Fruit fly (Drosophila melanogaster) whole organism, embryonic: ENCODE measurements around the gene CG14427.

Experiments used
- Ada2b ChIP-seq: fragments of 200-800 bp; sonication (Bioruptor generic); IDR thresholded peaks from 2 replicates; pipeline ENCODE4 v1.3.6; 2022; ENCODE audit warnings: missing biosample characterization, missing genetic modification characterization
- Atf6 ChIP-seq: fragments of 200-800 bp; sonication (Bioruptor generic); IDR thresholded peaks from 2 replicates; pipeline ENCODE4 v1.3.6; 2022; ENCODE audit warnings: missing biosample characterization, missing genetic modification characterization
- Awh ChIP-seq: fragments of 200-800 bp; sonication (Bioruptor generic); IDR thresholded peaks from 2 replicates; pipeline ENCODE4, ENCODE4 v1.3.6; 2022; ENCODE audit warnings: missing biosample characterization, missing genetic modification characterization
- Blimp-1 ChIP-seq: fragments of 200-800 bp; sonication (Bioruptor generic); optimal IDR thresholded peaks from 3 replicates; lab custom pipeline; 2018; ENCODE audit warnings: missing biosample characterization, missing genetic modification characterization, mild to moderate bottlenecking, moderate library complexity, missing genetic modification reagents
- CG10267 ChIP-seq: fragments of 200-800 bp; sonication (Bioruptor generic); optimal IDR thresholded peaks from 2 replicates; lab custom pipeline; 2018; ENCODE audit warnings: missing biosample characterization, mild to moderate bottlenecking, missing genetic modification characterization, moderate library complexity
- CG11695 ChIP-seq: fragments of 200-800 bp; sonication (Bioruptor generic); IDR thresholded peaks from 3 replicates; pipeline ENCODE4 v1.3.6; 2022; ENCODE audit warnings: missing biosample characterization, missing genetic modification characterization
- CG12391 ChIP-seq: fragments of 200-800 bp; sonication (Bioruptor generic); optimal IDR thresholded peaks from 3 replicates; lab custom pipeline; 2018; ENCODE audit warnings: missing biosample characterization, mild to moderate bottlenecking, missing genetic modification characterization, moderate library complexity
- CG13894 ChIP-seq: fragments of 200-800 bp; sonication (Bioruptor generic); optimal IDR thresholded peaks from 3 replicates; lab custom pipeline; 2018; ENCODE audit warnings: missing biosample characterization, mild to moderate bottlenecking, missing genetic modification characterization, moderate library complexity
- CG14710 ChIP-seq: fragments of 200-800 bp; sonication (Bioruptor generic); optimal IDR thresholded peaks from 3 replicates; lab custom pipeline; 2019; ENCODE audit warnings: missing biosample characterization, mild to moderate bottlenecking, missing genetic modification characterization, moderate library complexity
- CG15601 ChIP-seq: fragments of 200-800 bp; sonication (Bioruptor generic); optimal IDR thresholded peaks from 3 replicates; lab custom pipeline; 2019; ENCODE audit warnings: missing biosample characterization, mild to moderate bottlenecking, missing genetic modification characterization, moderate library complexity
- CG17359 ChIP-seq: fragments of 200-800 bp; sonication (Bioruptor generic); optimal IDR thresholded peaks from 3 replicates; lab custom pipeline; 2018; ENCODE audit warnings: missing biosample characterization, mild to moderate bottlenecking, missing genetic modification characterization, moderate library complexity
- CG17385 ChIP-seq: fragments of 200-800 bp; sonication (Bioruptor generic); optimal IDR thresholded peaks from 3 replicates; lab custom pipeline; 2018; ENCODE audit warnings: missing biosample characterization, mild to moderate bottlenecking, missing genetic modification characterization
- CG18011 ChIP-seq: fragments of 200-800 bp; sonication (Bioruptor generic); optimal IDR thresholded peaks from 2 replicates; lab custom pipeline; 2017; ENCODE audit warnings: missing biosample characterization, missing genetic modification characterization, mild to moderate bottlenecking, moderate library complexity, missing genotype
- CG2116 ChIP-seq: fragments of 200-800 bp; sonication (Bioruptor generic); optimal IDR thresholded peaks from 3 replicates; lab custom pipeline; 2018; ENCODE audit warnings: missing biosample characterization, mild to moderate bottlenecking, missing genetic modification characterization
- CG2712 ChIP-seq: fragments of 200-800 bp; optimal IDR thresholded peaks from 3 replicates; lab custom pipeline; 2019; ENCODE audit warnings: missing biosample characterization, mild to moderate bottlenecking, missing genetic modification characterization, moderate library complexity
- CG30403 ChIP-seq: fragments of 200-800 bp; sonication (Bioruptor generic); optimal IDR thresholded peaks from 3 replicates; lab custom pipeline; 2016; ENCODE audit warnings: missing biosample characterization, missing genetic modification characterization
- CG31388 ChIP-seq: fragments of 200-800 bp; sonication (Bioruptor generic); optimal IDR thresholded peaks from 2 replicates; lab custom pipeline; 2016; ENCODE audit warnings: missing biosample characterization, missing genetic modification characterization
- CG3838 ChIP-seq: fragments of 200-800 bp; sonication (Bioruptor generic); optimal IDR thresholded peaks from 3 replicates; lab custom pipeline; 2016; ENCODE audit warnings: missing biosample characterization, missing genetic modification characterization
- CG7372 ChIP-seq: fragments of 200-800 bp; sonication (Bioruptor generic); IDR thresholded peaks from 2 replicates; pipeline ENCODE4 v1.3.6; 2022; ENCODE audit warnings: missing biosample characterization, missing genetic modification characterization
- CG7786 ChIP-seq: fragments of 200-800 bp; sonication (Bioruptor generic); optimal IDR thresholded peaks from 2 replicates; lab custom pipeline; 2016; ENCODE audit warnings: missing biosample characterization, missing genetic modification characterization
- CG8388 ChIP-seq: fragments of 200-800 bp; sonication (Bioruptor generic); optimal IDR thresholded peaks from 2 replicates; lab custom pipeline; 2019; ENCODE audit warnings: missing biosample characterization, mild to moderate bottlenecking, missing genetic modification characterization, moderate library complexity
- Camta ChIP-seq: fragments of 200-800 bp; sonication (Bioruptor generic); optimal IDR thresholded peaks from 2 replicates; lab custom pipeline; 2016; ENCODE audit warnings: missing biosample characterization, missing genetic modification characterization
- Dbx ChIP-seq: fragments of 200-800 bp; sonication (Bioruptor generic); IDR thresholded peaks from 3 replicates; pipeline ENCODE4 v1.3.6; 2022; ENCODE audit warnings: missing biosample characterization, missing genetic modification characterization
- Gug ChIP-seq: fragments of 200-800 bp; sonication (Bioruptor generic); IDR thresholded peaks from 4 replicates; pipeline ENCODE4 v1.3.6; 2022; ENCODE audit warnings: missing biosample characterization, missing genetic modification characterization
- HHEX ChIP-seq: fragments of 200-800 bp; sonication (Bioruptor generic); optimal IDR thresholded peaks from 3 replicates; lab custom pipeline; 2017; ENCODE audit warnings: missing biosample characterization, mild to moderate bottlenecking, missing genetic modification characterization, missing genetic modification reagents
- MBD-R2 ChIP-seq: fragments of 200-800 bp; sonication (Bioruptor generic); IDR thresholded peaks from 2 replicates; pipeline ENCODE4 v1.3.6; 2022; ENCODE audit warnings: missing biosample characterization, missing genetic modification characterization
- Myb ChIP-seq: fragments of 200-800 bp; sonication (Bioruptor generic); optimal IDR thresholded peaks from 2 replicates; lab custom pipeline; 2016; ENCODE audit warnings: missing biosample characterization, missing genetic modification characterization
- bab2 ChIP-seq: fragments of 200-800 bp; sonication (Bioruptor generic); optimal IDR thresholded peaks from 2 replicates; lab custom pipeline; 2016; ENCODE audit warnings: missing biosample characterization, missing genetic modification characterization
- bsh ChIP-seq, 2 experiments: fragments of 200-800 bp; sonication (Bioruptor generic); optimal IDR thresholded peaks; 2 replicates each; lab custom pipeline; 2017 to 2018; ENCODE audit warnings: mild to moderate bottlenecking in 2 of 2, missing biosample characterization in 2 of 2, missing genetic modification characterization in 2 of 2, moderate library complexity in 1 of 2
- en ChIP-seq: fragments of 200-800 bp; sonication (Bioruptor generic); optimal IDR thresholded peaks from 2 replicates; lab custom pipeline; 2016; ENCODE audit warnings: missing biosample characterization, missing genetic modification characterization
- her ChIP-seq: fragments of 200-800 bp; sonication (Bioruptor generic); optimal IDR thresholded peaks from 2 replicates; lab custom pipeline; 2016; ENCODE audit warnings: missing biosample characterization, missing genetic modification characterization
- hkb ChIP-seq, 2 experiments: fragments of 200-800 bp in 1 of 2; fragments of >200 bp in 1 of 2; sonication (Bioruptor generic) in 1 of 2; IDR thresholded peaks in 1 of 2; optimal IDR thresholded peaks in 1 of 2; 2 replicates each; pipeline versions ENCODE4 v1.3.6 to Lab custom; 2017 to 2022; ENCODE audit warnings: missing biosample characterization in 1 of 2, missing genetic modification characterization in 1 of 2
- ind ChIP-seq: fragments of 200-800 bp; sonication (Bioruptor generic); optimal IDR thresholded peaks from 3 replicates; lab custom pipeline; 2016; ENCODE audit warnings: missing biosample characterization, missing genetic modification characterization
- nau ChIP-seq: fragments of 200-800 bp; sonication (Bioruptor generic); optimal IDR thresholded peaks from 3 replicates; lab custom pipeline; 2017; ENCODE audit warnings: missing biosample characterization, mild to moderate bottlenecking, missing genetic modification characterization, missing genetic modification reagents
- phol ChIP-seq: fragments of 200-800 bp; sonication (Bioruptor generic); optimal IDR thresholded peaks from 3 replicates; lab custom pipeline; 2018; ENCODE audit warnings: missing biosample characterization, mild to moderate bottlenecking, missing genetic modification characterization, moderate library complexity
- pnt ChIP-seq: fragments of 200-800 bp; sonication (Bioruptor generic); optimal IDR thresholded peaks from 3 replicates; lab custom pipeline; 2016; ENCODE audit warnings: missing biosample characterization, missing genetic modification characterization
- tin ChIP-seq: fragments of 200-800 bp; sonication (Bioruptor generic); optimal IDR thresholded peaks from 3 replicates; lab custom pipeline; 2016; ENCODE audit warnings: missing biosample characterization, missing genetic modification characterization
- trh ChIP-seq: fragments of 200-800 bp; sonication (Bioruptor generic); optimal IDR thresholded peaks from 2 replicates; lab custom pipeline; 2016; ENCODE audit warnings: missing biosample characterization, missing genetic modification characterization
- vvl ChIP-seq: fragments of 200-800 bp; sonication (Bioruptor generic); IDR thresholded peaks from 2 replicates; pipeline ENCODE4 v1.3.6; 2022; ENCODE audit warnings: missing biosample characterization, missing genetic modification characterization
- zfh2 ChIP-seq: fragments of 200-800 bp; sonication (Bioruptor generic); optimal IDR thresholded peaks from 2 replicates; lab custom pipeline; 2016; ENCODE audit warnings: missing biosample characterization, missing genetic modification characterization

CG14427 gene

dm6 chrX:7086539-7086938 lies 46.1 kb downstream of the CG14427 start (continued):
- TF ChIP-seq Atf6 (no peak), tin (GFP tag; lab: Kevin White, UChicago) (peak; percentile 13), bab2 (GFP tag; lab: Kevin White, UChicago) (no peak), CG7786 (GFP tag; lab: Kevin White, UChicago) (peak; percentile 13), Blimp-1 (GFP tag; lab: Kevin White, UChicago) (peak; percentile 11), CG2116 (GFP tag; lab: Kevin White, UChicago) (no peak), nau (GFP tag; lab: Kevin White, UChicago) (no peak), CG11695 (GFP tag; lab: Robert Waterston, UW) (peak; percentile 54; the same call in 1 of the 3 replicates), Gug (peak; percentile 21; the same call in 1 of the 4 replicates), CG8388 (GFP tag; lab: Kevin White, UChicago) (peak; percentile 39), CG31388 (no peak), CG14710 (tag; lab: Kevin White, UChicago) (no peak), phol (peak; percentile 7), her (GFP tag; lab: Kevin White, UChicago) (peak; percentile 2), CG17385 (peak; percentile 19), CG7372 (GFP tag; lab: Robert Waterston, UW) (0 out of 2 replicates have a peak, but pooled peaks have one; percentile 19), vvl (GFP tag; lab: Robert Waterston, UW) (no peak; the same call in 1 of the 2 replicates), ind (GFP tag; lab: Kevin White, UChicago) (peak; percentile 16), zfh2 (GFP tag; lab: Kevin White, UChicago) (peak; percentile 16), HHEX (GFP tag; lab: Kevin White, UChicago) (no peak), CG10267 (tag; lab: Kevin White, UChicago) (no peak), CG12391 (tag; lab: Kevin White, UChicago) (peak; percentile 5), CG3838 (GFP tag; lab: Kevin White, UChicago) (no peak), bsh (GFP tag; optimal IDR thresholded peaks at IDR 0.05; lab: Kevin White, UChicago) (peak in 1 of 2 experiments; percentile 30), Camta (GFP tag; lab: Kevin White, UChicago) (peak; percentile 1), CG17359 (tag; lab: Kevin White, UChicago) (peak; percentile 9), MBD-R2 (peak; percentile 14; the same call in 1 of the 2 replicates), Myb (GFP tag; lab: Kevin White, UChicago) (no peak), hkb (optimal IDR thresholded peaks at IDR 0.05; lab: Kevin White, UChicago) (no peak), hkb (GFP tag; IDR thresholded peaks at IDR 0.05; lab: Robert Waterston, UW) (peak; percentile 29; the same call in 1 of the 2 replicates), CG2712 (peak; percentile 1), CG13894 (tag; lab: Kevin White, UChicago) (no peak), Dbx (GFP tag; lab: Robert Waterston, UW) (0 out of 3 replicates have a peak, but pooled peaks have one; percentile 34), trh (GFP tag; lab: Kevin White, UChicago) (no peak), pnt (GFP tag; lab: Kevin White, UChicago) (peak; percentile 1), CG30403 (GFP tag; lab: Kevin White, UChicago) (peak; percentile 34), en (GFP tag; lab: Kevin White, UChicago) (peak; percentile 3), CG18011 (GFP tag; lab: Kevin White, UChicago) (no peak), CG15601 (no peak), Ada2b (GFP tag; lab: Robert Waterston, UW) (peak; percentile 64), Awh (GFP tag; lab: Robert Waterston, UW) (no peak)
